Fruit fly (Drosophila melanogaster) whole organism, embryonic: ENCODE results near the gene CG17349.
A peak's percentile ranks its signal among the peaks of the same experiment; 100 is the strongest.

Experiments
- Ada2b ChIP-seq: fragments of 200-800 bp; sonication (Bioruptor generic); IDR thresholded peaks from 2 replicates; pipeline ENCODE4 v1.3.6; 2022; ENCODE audit warnings: missing biosample characterization, missing genetic modification characterization
- Atf6 ChIP-seq: fragments of 200-800 bp; sonication (Bioruptor generic); IDR thresholded peaks from 2 replicates; pipeline ENCODE4 v1.3.6; 2022; ENCODE audit warnings: missing biosample characterization, missing genetic modification characterization
- Awh ChIP-seq: fragments of 200-800 bp; sonication (Bioruptor generic); IDR thresholded peaks from 2 replicates; pipeline ENCODE4, ENCODE4 v1.3.6; 2022; ENCODE audit warnings: missing biosample characterization, missing genetic modification characterization
- CG10654 ChIP-seq: fragments of 200-800 bp; sonication (Bioruptor generic); optimal IDR thresholded peaks from 2 replicates; lab custom pipeline; 2016; ENCODE audit warnings: missing biosample characterization, missing genetic modification characterization
- CG11695 ChIP-seq: fragments of 200-800 bp; sonication (Bioruptor generic); IDR thresholded peaks from 3 replicates; pipeline ENCODE4 v1.3.6; 2022; ENCODE audit warnings: missing biosample characterization, missing genetic modification characterization
- CG12769 ChIP-seq: fragments of 200-800 bp; sonication (Bioruptor generic); optimal IDR thresholded peaks from 2 replicates; lab custom pipeline; 2019; ENCODE audit warnings: missing biosample characterization, mild to moderate bottlenecking, missing genetic modification characterization, moderate library complexity
- CG13894 ChIP-seq: fragments of 200-800 bp; sonication (Bioruptor generic); optimal IDR thresholded peaks from 3 replicates; lab custom pipeline; 2018; ENCODE audit warnings: missing biosample characterization, mild to moderate bottlenecking, missing genetic modification characterization, moderate library complexity
- CG15601 ChIP-seq: fragments of 200-800 bp; sonication (Bioruptor generic); optimal IDR thresholded peaks from 3 replicates; lab custom pipeline; 2019; ENCODE audit warnings: missing biosample characterization, mild to moderate bottlenecking, missing genetic modification characterization, moderate library complexity
- CG2199 ChIP-seq: fragments of 200-800 bp; sonication (Bioruptor generic); IDR thresholded peaks from 3 replicates; pipeline ENCODE4 v1.3.6; 2022; ENCODE audit warnings: missing biosample characterization, missing genetic modification characterization
- CG33557 ChIP-seq: fragments of 200-800 bp; sonication (Bioruptor generic); optimal IDR thresholded peaks from 2 replicates; lab custom pipeline; 2019; ENCODE audit warnings: missing biosample characterization, mild to moderate bottlenecking, missing genetic modification characterization, moderate library complexity
- CG34224 ChIP-seq: fragments of 200-800 bp; sonication (Bioruptor generic); IDR thresholded peaks from 3 replicates; pipeline ENCODE4 v1.3.6; 2022; ENCODE audit warnings: missing biosample characterization, missing genetic modification characterization; ENCODE audit not compliant: partially characterized antibody
- CG34376 ChIP-seq: fragments of 200-800 bp; sonication (Bioruptor generic); optimal IDR thresholded peaks from 2 replicates; lab custom pipeline; 2018; ENCODE audit warnings: missing biosample characterization, mild to moderate bottlenecking, missing genetic modification characterization
- CG34422 ChIP-seq: fragments of 200-800 bp; sonication (Bioruptor generic); IDR thresholded peaks from 3 replicates; pipeline ENCODE4 v1.3.6; 2022; ENCODE audit warnings: missing biosample characterization, missing genetic modification characterization
- Camta ChIP-seq: fragments of 200-800 bp; sonication (Bioruptor generic); optimal IDR thresholded peaks from 2 replicates; lab custom pipeline; 2016; ENCODE audit warnings: missing biosample characterization, missing genetic modification characterization
- Chrac-16 ChIP-seq: fragments of 200-800 bp; sonication (Bioruptor generic); optimal IDR thresholded peaks from 3 replicates; lab custom pipeline; 2016; ENCODE audit warnings: missing biosample characterization, missing genetic modification characterization
- Doc3 ChIP-seq: fragments of 200-800 bp; sonication (Bioruptor generic); IDR thresholded peaks from 3 replicates; pipeline ENCODE4 v1.3.6; 2022; ENCODE audit warnings: missing biosample characterization, missing genetic modification characterization; ENCODE audit not compliant: partially characterized antibody
- Fer1 ChIP-seq: fragments of 200-800 bp; sonication (Bioruptor generic); optimal IDR thresholded peaks from 2 replicates; lab custom pipeline; 2017; ENCODE audit warnings: missing biosample characterization, mild to moderate bottlenecking, missing genetic modification characterization
- Fer3 ChIP-seq: fragments of 200-800 bp; sonication (Bioruptor generic); optimal IDR thresholded peaks from 2 replicates; lab custom pipeline; 2018; ENCODE audit warnings: missing biosample characterization, mild to moderate bottlenecking, missing genetic modification characterization, moderate library complexity
- HLHmδ ChIP-seq: fragments of 200-800 bp; sonication (Bioruptor generic); optimal IDR thresholded peaks from 2 replicates; lab custom pipeline; 2018; ENCODE audit warnings: missing biosample characterization, mild to moderate bottlenecking, missing genetic modification characterization, moderate library complexity
- Med ChIP-seq: fragments of 200-800 bp; sonication (Bioruptor generic); peaks from one replicate; lab custom pipeline; 2016; ENCODE audit warnings: missing biosample characterization, missing genetic modification characterization, mild to moderate bottlenecking, inconsistent platforms, moderate library complexity
- NC2α ChIP-seq: fragments of 200-800 bp; sonication (Bioruptor generic); optimal IDR thresholded peaks from 2 replicates; lab custom pipeline; 2016; ENCODE audit warnings: missing biosample characterization, missing genetic modification characterization
- NFAT ChIP-seq: fragments of 200-800 bp; sonication (Bioruptor generic); IDR thresholded peaks from 2 replicates; pipeline ENCODE4 v1.3.6; 2022; ENCODE audit warnings: missing biosample characterization, missing genetic modification characterization
- Sox100B ChIP-seq: fragments of 200-800 bp; sonication (Bioruptor generic); optimal IDR thresholded peaks from 3 replicates; lab custom pipeline; 2018; ENCODE audit warnings: missing biosample characterization, mild to moderate bottlenecking, missing genetic modification characterization
- Stat92E ChIP-seq, 3 experiments: fragments of >200 bp in 2 of 3; fragments of 200-800 bp in 1 of 3; sonication (Bioruptor generic) in 1 of 3; optimal IDR thresholded peaks; 2 replicates each; lab custom pipeline; 2017 to 2019; ENCODE audit warnings: missing biosample characterization in 3 of 3, missing genetic modification characterization in 3 of 3, mild to moderate bottlenecking in 1 of 3, moderate library complexity in 1 of 3
- Taf1 ChIP-seq: fragments of 200-800 bp; sonication (Bioruptor generic); IDR thresholded peaks from 2 replicates; pipeline ENCODE4 v1.3.6; 2022; ENCODE audit warnings: missing biosample characterization, missing genetic modification characterization
- Trl ChIP-seq, 3 experiments: fragments of >200 bp in 2 of 3; fragments of 200-800 bp in 1 of 3; sonication (Bioruptor generic) in 1 of 3; optimal IDR thresholded peaks; 2 replicates in 1 of 3; 3 replicates in 2 of 3; lab custom pipeline; 2016 to 2017; ENCODE audit warnings: missing biosample characterization in 1 of 3, missing genetic modification characterization in 1 of 3
- YL-1 ChIP-seq: fragments of 200-800 bp; sonication (Bioruptor generic); optimal IDR thresholded peaks from 3 replicates; lab custom pipeline; 2017; ENCODE audit warnings: missing biosample characterization, mild to moderate bottlenecking, missing genetic modification characterization
- abd-A ChIP-seq: fragments of 200-800 bp; sonication (Bioruptor generic); optimal IDR thresholded peaks from 3 replicates; lab custom pipeline; 2019; ENCODE audit warnings: missing biosample characterization, mild to moderate bottlenecking, missing genetic modification characterization, moderate library complexity
- ato ChIP-seq: fragments of 200-800 bp; sonication (Bioruptor generic); IDR thresholded peaks from 2 replicates; pipeline ENCODE4 v1.3.6; 2022; ENCODE audit warnings: missing biosample characterization, missing genetic modification characterization; ENCODE audit not compliant: partially characterized antibody
- az2 ChIP-seq: fragments of 200-800 bp; sonication (Bioruptor generic); optimal IDR thresholded peaks from 3 replicates; lab custom pipeline; 2016; ENCODE audit warnings: missing biosample characterization, missing genetic modification characterization
- bigmax ChIP-seq: fragments of 200-800 bp; sonication (Bioruptor generic); optimal IDR thresholded peaks from 2 replicates; lab custom pipeline; 2018; ENCODE audit warnings: missing biosample characterization, mild to moderate bottlenecking, missing genetic modification characterization
- btn ChIP-seq: fragments of 200-800 bp; sonication (Bioruptor generic); optimal IDR thresholded peaks from 2 replicates; lab custom pipeline; 2016; ENCODE audit warnings: missing biosample characterization, missing genetic modification characterization
- chinmo ChIP-seq: fragments of 200-800 bp; sonication (Bioruptor generic); IDR thresholded peaks from 4 replicates; pipeline ENCODE4 v1.3.6; 2022; ENCODE audit warnings: missing biosample characterization, missing genetic modification characterization; ENCODE audit not compliant: partially characterized antibody
- gsb-n ChIP-seq: fragments of 200-800 bp; sonication (Bioruptor generic); optimal IDR thresholded peaks from 3 replicates; lab custom pipeline; 2018; ENCODE audit warnings: missing biosample characterization, mild to moderate bottlenecking, missing genetic modification characterization
- gt ChIP-seq: fragments of 200-800 bp; sonication (Bioruptor generic); IDR thresholded peaks from 2 replicates; pipeline ENCODE4 v1.3.6; 2022; ENCODE audit warnings: missing biosample characterization, missing genetic modification characterization
- knrl ChIP-seq: fragments of 200-800 bp; sonication (Bioruptor generic); IDR thresholded peaks from 3 replicates; pipeline ENCODE4 v1.3.6; 2022; ENCODE audit warnings: missing biosample characterization, missing genetic modification characterization; ENCODE audit not compliant: partially characterized antibody
- lab ChIP-seq: fragments of 200-800 bp; sonication (Bioruptor generic); optimal IDR thresholded peaks from 3 replicates; lab custom pipeline; 2017; ENCODE audit warnings: missing biosample characterization, missing genetic modification characterization, mild to moderate bottlenecking, moderate library complexity, missing genetic modification reagents
- lbe ChIP-seq: fragments of 200-800 bp; sonication (Bioruptor generic); optimal IDR thresholded peaks from 2 replicates; lab custom pipeline; 2016; ENCODE audit warnings: missing biosample characterization, mild to moderate bottlenecking, missing genetic modification characterization
- org-1 ChIP-seq: fragments of 200-800 bp; sonication (Bioruptor generic); optimal IDR thresholded peaks from 2 replicates; lab custom pipeline; 2017; ENCODE audit warnings: missing biosample characterization, missing genetic modification characterization
- psq ChIP-seq: fragments of 200-800 bp; sonication (Bioruptor generic); optimal IDR thresholded peaks from 2 replicates; lab custom pipeline; 2017; ENCODE audit warnings: missing biosample characterization, missing genetic modification characterization
- ranshi ChIP-seq: fragments of 200-800 bp; sonication (Bioruptor generic); IDR thresholded peaks from 2 replicates; pipeline ENCODE4 v1.3.6; 2022; ENCODE audit warnings: missing biosample characterization, missing genetic modification characterization
- rib ChIP-seq: fragments of 200-800 bp; sonication (Bioruptor generic); IDR thresholded peaks from 2 replicates; pipeline ENCODE4 v1.3.6; 2022; ENCODE audit warnings: missing biosample characterization, missing genetic modification characterization
- sd ChIP-seq: fragments of 200-800 bp; sonication (Bioruptor generic); optimal IDR thresholded peaks from 3 replicates; lab custom pipeline; 2018; ENCODE audit warnings: missing biosample characterization, mild to moderate bottlenecking, missing genetic modification characterization, moderate library complexity
- sens ChIP-seq: fragments of 200-800 bp; sonication (Bioruptor generic); peaks from one replicate; lab custom pipeline; 2016; ENCODE audit warnings: missing biosample characterization, missing genetic modification characterization
- stc ChIP-seq: fragments of 200-800 bp; sonication (Bioruptor generic); IDR thresholded peaks from 2 replicates; pipeline ENCODE4 v1.3.6; 2022; ENCODE audit warnings: missing biosample characterization, missing genetic modification characterization
- vvl ChIP-seq: fragments of 200-800 bp; sonication (Bioruptor generic); IDR thresholded peaks from 2 replicates; pipeline ENCODE4 v1.3.6; 2022; ENCODE audit warnings: missing biosample characterization, missing genetic modification characterization
- wdn ChIP-seq: fragments of 200-800 bp; sonication (Bioruptor generic); IDR thresholded peaks from 2 replicates; pipeline ENCODE4 v1.3.6; 2022; ENCODE audit warnings: missing biosample characterization, missing genetic modification characterization
- wek ChIP-seq: fragments of 200-800 bp; sonication (Bioruptor generic); optimal IDR thresholded peaks from 3 replicates; lab custom pipeline; 2018; ENCODE audit warnings: missing biosample characterization, mild to moderate bottlenecking, missing genetic modification characterization, moderate library complexity
- z ChIP-seq: fragments of 200-800 bp; sonication (Bioruptor generic); IDR thresholded peaks from 3 replicates; pipeline ENCODE4 v1.3.6; 2022; ENCODE audit warnings: missing biosample characterization, missing genetic modification characterization

The CG17349 gene

dm6 chr2L:19386106-19386715 is 16.0 kb downstream of the CG17349 start, which contains the start of gene fon (continued):
- TF ChIP-seq CG34224 (no peak), CG15601 (no peak), Atf6 (no peak), chinmo (GFP tag; lab: Robert Waterston, UW) (0 out of 4 replicates have a peak, but pooled peaks have one; percentile 25), Awh (GFP tag; lab: Robert Waterston, UW) (no peak), CG34376 (GFP tag; lab: Kevin White, UChicago) (peak; percentile 76), knrl (no peak), CG11695 (GFP tag; lab: Robert Waterston, UW) (no peak), NC2α (GFP tag; lab: Kevin White, UChicago) (no peak)

dm6 chr2L:19388966-19389365 is 18.7 kb downstream of the CG17349 start:
- TF ChIP-seq abd-A (tag; lab: Kevin White, UChicago) (peak; percentile 20), lab (GFP tag; lab: Kevin White, UChicago) (no peak), Camta (no peak), YL-1 (GFP tag; lab: Kevin White, UChicago) (no peak), CG33557 (no peak), Sox100B (GFP tag; lab: Kevin White, UChicago) (no peak), sd (tag; lab: Kevin White, UChicago) (peak; percentile 27), ranshi (GFP tag; lab: Robert Waterston, UW) (no peak), vvl (GFP tag; lab: Robert Waterston, UW) (peak; percentile 48; the same call in 1 of the 2 replicates), lbe (no peak), stc (GFP tag; lab: Robert Waterston, UW) (no peak), Fer1 (GFP tag; lab: Kevin White, UChicago) (no peak), Doc3 (no peak), CG13894 (peak; percentile 76), CG12769 (tag; lab: Kevin White, UChicago) (peak; percentile 35), sens (GFP tag; lab: Kevin White, UChicago) (peak; percentile 54), bigmax (GFP tag; lab: Kevin White, UChicago) (no peak), Stat92E (GFP tag; optimal IDR thresholded peaks at IDR 0.05; lab: Kevin White, UChicago) (no peak), Taf1 (GFP tag; lab: Robert Waterston, UW) (no peak), ato (GFP tag; lab: Robert Waterston, UW) (no peak), wdn (GFP tag; lab: Robert Waterston, UW) (no peak), CG34422 (GFP tag; lab: Robert Waterston, UW) (no peak), gsb-n (no peak), Med (GFP tag; lab: Kevin White, UChicago) (peak; percentile 48)
- TF ChIP-seq, all 482 proteins: peak for 7

- peak; percentile 84 for TF ChIP-seq z (GFP tag; lab: Robert Waterston, UW)
- TF ChIP-seq Trl (optimal IDR thresholded peaks at IDR 0.05; lab: Kevin White, UChicago), result peak in 1 of 2 experiments; percentile 45
- no peak for TF ChIP-seq Trl (GFP tag; optimal IDR thresholded peaks at IDR 0.05; lab: Kevin White, UChicago)
- TF ChIP-seq psq (GFP tag; lab: Kevin White, UChicago), result no peak
- 0 out of 2 replicates have a peak, but pooled peaks have one; percentile 30 for TF ChIP-seq NFAT (GFP tag; lab: Robert Waterston, UW)
- no peak for TF ChIP-seq CG10654
- no peak for TF ChIP-seq org-1
- no peak for TF ChIP-seq gt (GFP tag; lab: Robert Waterston, UW)
- no peak for TF ChIP-seq Ada2b (GFP tag; lab: Robert Waterston, UW)
- no peak for TF ChIP-seq az2 (GFP tag; lab: Kevin White, UChicago)
- TF ChIP-seq rib (GFP tag; lab: Robert Waterston, UW), result no peak
- no peak for TF ChIP-seq Fer3 (tag; lab: Kevin White, UChicago)
- no peak for TF ChIP-seq wek (GFP tag; lab: Kevin White, UChicago)
- TF ChIP-seq CG2199 (GFP tag; lab: Robert Waterston, UW), result 0 out of 3 replicates have a peak, but pooled peaks have one; percentile 51
- peak; percentile 6 for TF ChIP-seq lab (GFP tag; lab: Kevin White, UChicago)
- TF ChIP-seq btn (GFP tag; lab: Kevin White, UChicago), result no peak
- no peak for TF ChIP-seq HLHmδ
- TF ChIP-seq Chrac-16 (GFP tag; lab: Kevin White, UChicago), result no peak
These were observed 19.5 kb downstream of the CG17349 start, which contains the start of gene CG17549 for dm6 chr2L:19389749-19390148. Gene CG17549 (minus strand): TSS chr2L:19390075.
